Fruit fly (Drosophila melanogaster) whole organism, prepupa: ENCODE data around the gene Icmt.

ENCODE experiments used
- CG10631 ChIP-seq: fragments of 200-800 bp; sonication (Bioruptor generic); optimal IDR thresholded peaks from 2 replicates; lab custom pipeline; 2016; ENCODE audit warnings: missing biosample characterization, missing genetic modification characterization
- CG10669 ChIP-seq: fragments of 200-800 bp; sonication (Bioruptor generic); optimal IDR thresholded peaks from 3 replicates; lab custom pipeline; 2018; ENCODE audit warnings: missing biosample characterization, mild to moderate bottlenecking, missing genetic modification characterization, moderate library complexity
- CG11294 ChIP-seq: fragments of 200-800 bp; sonication (Bioruptor generic); IDR thresholded peaks from 2 replicates; pipeline ENCODE4 v1.3.6; 2022; ENCODE audit warnings: missing biosample characterization, missing genetic modification characterization
- CG11762 ChIP-seq: fragments of 200-800 bp; sonication (Bioruptor generic); optimal IDR thresholded peaks from 3 replicates; lab custom pipeline; 2016; ENCODE audit warnings: missing biosample characterization, missing genetic modification characterization; ENCODE audit not compliant: insufficient read depth
- CG11902 ChIP-seq: fragments of 200-800 bp; sonication (Bioruptor generic); optimal IDR thresholded peaks from 3 replicates; lab custom pipeline; 2016; ENCODE audit warnings: missing biosample characterization, missing genetic modification characterization
- CG15336 ChIP-seq: fragments of 200-800 bp; sonication (Bioruptor generic); IDR thresholded peaks from 2 replicates; pipeline ENCODE4 v1.3.6; 2022; ENCODE audit warnings: missing biosample characterization, missing genetic modification characterization
- CG1621 ChIP-seq: fragments of 200-800 bp; sonication (Bioruptor generic); optimal IDR thresholded peaks from 3 replicates; lab custom pipeline; 2018; ENCODE audit warnings: missing biosample characterization, mild to moderate bottlenecking, missing genetic modification characterization
- CG16779 ChIP-seq: fragments of 200-800 bp; sonication (Bioruptor generic); optimal IDR thresholded peaks from 3 replicates; lab custom pipeline; 2017; ENCODE audit warnings: missing biosample characterization, mild to moderate bottlenecking, missing genetic modification characterization
- CG3032 ChIP-seq: fragments of 200-800 bp; optimal IDR thresholded peaks from 2 replicates; lab custom pipeline; 2019; ENCODE audit warnings: missing biosample characterization, mild to moderate bottlenecking, missing genetic modification characterization, moderate library complexity
- CG31627 ChIP-seq: fragments of 200-800 bp; sonication (Bioruptor generic); optimal IDR thresholded peaks from 3 replicates; lab custom pipeline; 2016; ENCODE audit warnings: missing biosample characterization, missing genetic modification characterization
- CG32006 ChIP-seq: fragments of 200-800 bp; sonication (Bioruptor generic); optimal IDR thresholded peaks from 3 replicates; lab custom pipeline; 2017; ENCODE audit warnings: missing biosample characterization, mild to moderate bottlenecking, missing genetic modification characterization
- CG3919 ChIP-seq: fragments of 200-800 bp; sonication (Bioruptor generic); optimal IDR thresholded peaks from 3 replicates; lab custom pipeline; 2016; ENCODE audit warnings: missing biosample characterization, missing genetic modification characterization
- CG4318 ChIP-seq: fragments of 200-800 bp; sonication (Bioruptor generic); optimal IDR thresholded peaks from 3 replicates; lab custom pipeline; 2017; ENCODE audit warnings: missing biosample characterization, mild to moderate bottlenecking, missing genetic modification characterization
- CG6163 ChIP-seq: fragments of 200-800 bp; sonication (Bioruptor generic); IDR thresholded peaks from 3 replicates; pipeline ENCODE4 v1.3.6; 2022; ENCODE audit warnings: missing biosample characterization, missing genetic modification characterization
- CG6276 ChIP-seq: fragments of 200-800 bp; sonication (Bioruptor generic); optimal IDR thresholded peaks from 2 replicates; lab custom pipeline; 2017; ENCODE audit warnings: missing biosample characterization, mild to moderate bottlenecking, missing genetic modification characterization
- CG6792 ChIP-seq: fragments of 200-800 bp; sonication (Bioruptor generic); optimal IDR thresholded peaks from 3 replicates; lab custom pipeline; 2016; ENCODE audit warnings: missing biosample characterization, missing genetic modification characterization
- CG6808 ChIP-seq: fragments of 200-800 bp; sonication (Bioruptor generic); optimal IDR thresholded peaks from 3 replicates; lab custom pipeline; 2017; ENCODE audit warnings: missing biosample characterization, missing genetic modification characterization, mild to moderate bottlenecking, moderate library complexity, missing genetic modification reagents
- CG6854 ChIP-seq: fragments of 200-800 bp; sonication (Bioruptor generic); optimal IDR thresholded peaks from 2 replicates; lab custom pipeline; 2017; ENCODE audit warnings: missing biosample characterization, mild to moderate bottlenecking, missing genetic modification characterization
- CG7368 ChIP-seq: fragments of 200-800 bp; sonication (Bioruptor generic); optimal IDR thresholded peaks from 3 replicates; lab custom pipeline; 2016; ENCODE audit warnings: missing biosample characterization, missing genetic modification characterization
- CG8319 ChIP-seq: fragments of 200-800 bp; sonication (Bioruptor generic); optimal IDR thresholded peaks from 3 replicates; lab custom pipeline; 2016; ENCODE audit warnings: missing biosample characterization, missing genetic modification characterization
- CG8632 ChIP-seq: fragments of 200-800 bp; sonication (Bioruptor generic); optimal IDR thresholded peaks from 3 replicates; lab custom pipeline; 2016; ENCODE audit warnings: missing biosample characterization, missing genetic modification characterization
- Eip78C ChIP-seq: fragments of 200-800 bp; sonication (Bioruptor generic); peaks from one replicate; lab custom pipeline; 2016; ENCODE audit warnings: missing biosample characterization, missing genetic modification characterization
- Eip93F ChIP-seq: fragments of 200-800 bp; sonication (Bioruptor generic); optimal IDR thresholded peaks from 2 replicates; lab custom pipeline; 2016; ENCODE audit warnings: missing biosample characterization, mild to moderate bottlenecking, missing genetic modification characterization
- Ets21C ChIP-seq: fragments of 200-800 bp; sonication (Bioruptor generic); optimal IDR thresholded peaks from 3 replicates; lab custom pipeline; 2016; ENCODE audit warnings: missing biosample characterization, missing genetic modification characterization
- Ets96B ChIP-seq: fragments of 200-800 bp; optimal IDR thresholded peaks from 2 replicates; lab custom pipeline; 2019; ENCODE audit warnings: missing biosample characterization, mild to moderate bottlenecking, missing genetic modification characterization, moderate library complexity
- Hr38 ChIP-seq: sonication (Bioruptor generic); optimal IDR thresholded peaks from 2 replicates; lab custom pipeline; 2016; ENCODE audit warnings: missing biosample characterization, missing genetic modification characterization
- Hr39 ChIP-seq: fragments of 200-800 bp; sonication (Bioruptor generic); optimal IDR thresholded peaks from 2 replicates; lab custom pipeline; 2016; ENCODE audit warnings: missing biosample characterization, missing genetic modification characterization
- Hr4 ChIP-seq: fragments of 200-800 bp; sonication (Bioruptor generic); optimal IDR thresholded peaks from 3 replicates; lab custom pipeline; 2016; ENCODE audit warnings: missing biosample characterization, missing genetic modification characterization
- Lpt ChIP-seq: fragments of 200-800 bp; sonication (Bioruptor generic); optimal IDR thresholded peaks from 3 replicates; lab custom pipeline; 2016; ENCODE audit warnings: missing biosample characterization, missing genetic modification characterization
- OdsH ChIP-seq: fragments of 200-800 bp; sonication (Bioruptor generic); optimal IDR thresholded peaks from 3 replicates; lab custom pipeline; 2016; ENCODE audit warnings: missing biosample characterization, missing genetic modification characterization
- Sox102F ChIP-seq: fragments of 200-800 bp; sonication (Bioruptor generic); optimal IDR thresholded peaks from 2 replicates; lab custom pipeline; 2016; ENCODE audit warnings: missing biosample characterization, mild to moderate bottlenecking, missing genetic modification characterization
- Sox14 ChIP-seq: fragments of 200-800 bp; sonication (Bioruptor generic); optimal IDR thresholded peaks from 3 replicates; lab custom pipeline; 2016; ENCODE audit warnings: missing biosample characterization, missing genetic modification characterization
- cyc ChIP-seq: fragments of 200-800 bp; sonication (Bioruptor generic); optimal IDR thresholded peaks from 3 replicates; lab custom pipeline; 2016; ENCODE audit warnings: missing biosample characterization, missing genetic modification characterization
- dac ChIP-seq: fragments of 200-800 bp; sonication (Bioruptor generic); optimal IDR thresholded peaks from 2 replicates; lab custom pipeline; 2017; ENCODE audit warnings: missing biosample characterization, mild to moderate bottlenecking, missing genetic modification characterization
- fd59A ChIP-seq: fragments of 200-800 bp; sonication (Bioruptor generic); optimal IDR thresholded peaks from 2 replicates; lab custom pipeline; 2017; ENCODE audit warnings: missing biosample characterization, mild to moderate bottlenecking, missing genetic modification characterization, missing genetic modification reagents
- fd85E ChIP-seq: fragments of 200-800 bp; sonication (Bioruptor generic); optimal IDR thresholded peaks from 3 replicates; lab custom pipeline; 2016; ENCODE audit warnings: missing biosample characterization, missing genetic modification characterization
- fkh ChIP-seq: fragments of 200-800 bp; sonication (Bioruptor generic); optimal IDR thresholded peaks from 3 replicates; lab custom pipeline; 2017; ENCODE audit warnings: missing biosample characterization, mild to moderate bottlenecking, missing genetic modification characterization, moderate library complexity
- lz ChIP-seq: fragments of 200-800 bp; sonication (Bioruptor generic); optimal IDR thresholded peaks from 3 replicates; lab custom pipeline; 2016; ENCODE audit warnings: missing biosample characterization, missing genetic modification characterization
- net ChIP-seq: fragments of 200-800 bp; sonication (Bioruptor generic); optimal IDR thresholded peaks from 3 replicates; lab custom pipeline; 2016; ENCODE audit warnings: missing biosample characterization, missing genetic modification characterization
- salr ChIP-seq, 2 experiments: fragments of 200-800 bp; sonication (Bioruptor generic); optimal IDR thresholded peaks; 3 replicates each; lab custom pipeline; 2016 to 2018; ENCODE audit warnings: missing biosample characterization in 2 of 2, missing genetic modification characterization in 2 of 2, mild to moderate bottlenecking in 1 of 2
- spab ChIP-seq: fragments of 200-800 bp; sonication (Bioruptor generic); optimal IDR thresholded peaks from 2 replicates; lab custom pipeline; 2017; ENCODE audit warnings: missing biosample characterization, mild to moderate bottlenecking, missing genetic modification characterization, missing genetic modification reagents
- svp ChIP-seq: fragments of 200-800 bp; sonication (Bioruptor generic); peaks from one replicate; lab custom pipeline; 2016; ENCODE audit warnings: missing biosample characterization, missing genetic modification characterization
- topi ChIP-seq: fragments of 200-800 bp; sonication (Bioruptor generic); optimal IDR thresholded peaks from 3 replicates; lab custom pipeline; 2016; ENCODE audit warnings: missing biosample characterization, missing genetic modification characterization
- vri ChIP-seq: fragments of 200-800 bp; sonication (Bioruptor generic); optimal IDR thresholded peaks from 3 replicates; lab custom pipeline; 2016; ENCODE audit warnings: missing biosample characterization, mild to moderate bottlenecking, missing genetic modification characterization

Gene Icmt

DNA sequence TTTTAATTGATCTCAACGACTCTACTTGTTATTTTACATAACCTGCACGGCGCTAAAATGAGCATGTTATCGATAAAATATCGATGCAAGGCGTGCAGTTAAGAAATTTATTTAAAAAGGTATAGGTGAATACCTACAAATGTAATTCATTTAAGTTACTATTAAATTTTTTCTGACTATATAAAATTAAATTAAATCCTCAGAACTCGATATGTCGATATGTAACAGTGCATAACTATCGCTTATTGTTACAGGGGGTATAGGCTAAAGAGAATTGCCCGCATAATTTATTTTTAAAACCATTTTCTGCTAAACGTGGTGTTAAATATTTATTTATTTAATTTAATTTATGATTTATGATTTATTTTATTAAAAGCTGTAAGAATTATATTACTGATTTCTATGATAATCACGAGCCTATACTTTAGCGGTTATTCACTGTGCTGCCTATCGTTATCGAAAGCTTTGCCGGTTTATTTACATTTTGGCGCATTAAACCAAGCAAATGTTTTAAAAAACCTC lies at the start of gene Icmt, which contains the start of gene mRpL20 (continued):
- TF ChIP-seq Hr38 (no peak), topi (GFP tag; lab: Kevin White, UChicago) (peak; percentile 82), vri (GFP tag; lab: Kevin White, UChicago) (peak; percentile 77), fkh (GFP tag; lab: Kevin White, UChicago) (peak; percentile 78), CG6792 (GFP tag; lab: Kevin White, UChicago) (peak; percentile 94), CG11294 (peak; percentile 93), Hr39 (peak; percentile 81), spab (GFP tag; lab: Kevin White, UChicago) (peak; percentile 77), Eip78C (peak; percentile 97)

DNA sequence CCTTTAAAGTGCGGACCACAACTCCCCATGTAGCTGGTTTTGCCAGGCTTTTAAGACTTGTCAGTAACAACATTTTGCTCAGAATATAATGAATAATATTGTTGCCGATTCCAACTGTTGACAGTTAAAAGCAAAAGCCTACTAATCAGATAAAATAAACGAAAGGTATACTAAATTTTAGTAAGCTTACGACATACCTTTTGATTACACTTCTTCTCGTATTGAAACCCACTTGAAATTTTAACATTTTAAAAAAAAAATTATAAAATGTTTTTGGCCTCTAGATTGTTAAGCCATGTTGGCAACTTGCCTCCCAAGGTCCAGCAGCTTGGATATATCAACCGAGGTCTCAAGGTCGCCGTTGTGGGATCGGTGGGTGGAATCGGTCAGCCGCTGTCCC lies 45.8 kb upstream of the Icmt start, which contains the start of the genes CG10748 and CG10749:
Gene CG10748 (minus strand): TSS at position 101 of the 400 bp plus-strand sequence.
Gene CG10749 (plus strand): TSS at position 216 of the 400 bp plus-strand sequence.
- TF ChIP-seq CG6808 (GFP tag; lab: Kevin White, UChicago): no peak
- no peak for TF ChIP-seq Eip93F (GFP tag; lab: Kevin White, UChicago)
- TF ChIP-seq CG4318 (GFP tag; lab: Kevin White, UChicago): no peak
- TF ChIP-seq Sox102F (GFP tag; lab: Kevin White, UChicago): no peak
- TF ChIP-seq CG11902 (GFP tag; lab: Kevin White, UChicago): no peak
- no peak for TF ChIP-seq CG11294
- TF ChIP-seq CG6854: no peak
- TF ChIP-seq, all 60 proteins: peak for 0

DNA sequence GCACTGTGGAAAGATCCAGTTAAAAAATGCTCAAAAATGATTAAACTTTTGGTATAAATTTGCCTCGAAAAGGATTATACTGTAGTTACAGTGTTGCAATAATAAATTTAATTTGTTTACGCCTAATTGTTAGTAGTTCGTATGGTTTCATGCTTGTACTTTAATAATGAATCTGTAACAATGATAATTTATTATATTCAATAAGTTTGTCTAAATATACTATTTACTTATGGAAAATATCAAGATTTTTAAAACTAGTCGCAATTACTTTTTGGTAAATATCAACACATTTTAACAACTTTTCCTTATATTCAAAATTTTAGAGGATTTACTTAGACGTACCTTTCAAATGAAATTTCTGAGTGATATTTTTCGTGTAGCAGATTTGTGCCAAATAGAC lies 23.2 kb upstream of the Icmt start, which contains the start of gene CG11262:
Gene CG11262 (plus strand): TSS at position 301 of the 400 bp plus-strand sequence.
- TF ChIP-seq CG6854 (no peak), svp (GFP tag; lab: Kevin White, UChicago) (peak; percentile 10)

DNA sequence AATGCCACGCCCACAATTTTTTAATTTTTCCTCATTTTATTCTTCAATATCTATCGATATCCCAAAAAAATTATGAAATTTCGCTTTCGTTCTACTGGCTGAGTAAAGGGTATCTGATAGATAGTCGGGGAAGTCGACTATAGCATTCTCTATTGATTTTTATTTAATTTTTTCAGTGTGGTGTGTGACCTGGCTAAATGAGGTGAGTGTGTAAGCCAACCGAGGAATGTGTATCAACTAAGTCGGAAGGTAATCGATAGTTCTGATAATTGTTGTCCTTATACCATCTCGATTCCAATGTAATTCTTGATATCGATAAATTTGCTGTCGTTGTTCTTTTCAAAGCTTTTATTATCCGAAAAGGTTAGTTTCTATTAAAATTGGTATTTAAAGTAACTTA lies 11.6 kb upstream of the Icmt start, which contains the start of gene CG11263:
Gene CG11263 (plus strand): TSS at position 328 of the 400 bp plus-strand sequence.
- TF ChIP-seq cyc (GFP tag; lab: Kevin White, UChicago): peak; percentile 37
- peak; percentile 40 for TF ChIP-seq CG31627
- no peak for TF ChIP-seq CG7368
- TF ChIP-seq CG32006 (GFP tag; lab: Kevin White, UChicago): no peak
- TF ChIP-seq fd85E (GFP tag; lab: Kevin White, UChicago): no peak
- TF ChIP-seq CG10631 (GFP tag; lab: Kevin White, UChicago): peak; percentile 32
- TF ChIP-seq net (GFP tag; lab: Kevin White, UChicago): peak; percentile 50
- no peak for TF ChIP-seq CG16779 (tag; lab: Kevin White, UChicago)
- no peak for TF ChIP-seq CG8319
- TF ChIP-seq lz (GFP tag; lab: Kevin White, UChicago): peak; percentile 43
- peak; percentile 52 for TF ChIP-seq topi (GFP tag; lab: Kevin White, UChicago)
- TF ChIP-seq CG3032: no peak
- TF ChIP-seq Hr4 (GFP tag; lab: Kevin White, UChicago): no peak
- TF ChIP-seq spab (GFP tag; lab: Kevin White, UChicago): no peak
- no peak for TF ChIP-seq CG8632 (GFP tag; lab: Kevin White, UChicago)
- TF ChIP-seq Hr39: peak; percentile 48
- no peak for TF ChIP-seq CG11294
- no peak for TF ChIP-seq CG1621 (tag; lab: Kevin White, UChicago)
- no peak for TF ChIP-seq CG6276 (GFP tag; lab: Kevin White, UChicago)
- no peak for TF ChIP-seq CG11762 (GFP tag; lab: Kevin White, UChicago)
- no peak for TF ChIP-seq CG6163 (GFP tag; lab: Robert Waterston, UW)
- TF ChIP-seq Ets21C (GFP tag; lab: Kevin White, UChicago): peak; percentile 14
- no peak for TF ChIP-seq Hr38
- no peak for TF ChIP-seq CG3919 (GFP tag; lab: Kevin White, UChicago)
- TF ChIP-seq fd59A: no peak
- no peak for TF ChIP-seq salr (GFP tag; optimal IDR thresholded peaks at IDR 0.05; lab: Kevin White, UChicago)
- TF ChIP-seq Sox14: peak; percentile 31
- peak; percentile 28 for TF ChIP-seq OdsH (GFP tag; lab: Kevin White, UChicago)
- no peak for TF ChIP-seq fkh (GFP tag; lab: Kevin White, UChicago)
- no peak for TF ChIP-seq CG6854
- TF ChIP-seq dac (GFP tag; lab: Kevin White, UChicago): no peak
- TF ChIP-seq CG10669: no peak
- no peak for TF ChIP-seq CG15336 (GFP tag; lab: Robert Waterston, UW)
- TF ChIP-seq Ets96B: no peak
- no peak for TF ChIP-seq Eip93F (GFP tag; lab: Kevin White, UChicago)
- TF ChIP-seq Lpt (GFP tag; lab: Kevin White, UChicago): peak; percentile 12
- peak; percentile 4 for TF ChIP-seq CG4318 (GFP tag; lab: Kevin White, UChicago)
